Fruit fly (Drosophila melanogaster) whole organism, embryonic: ENCODE measurements around the gene Kdm2.

Experiments
- Ada2b ChIP-seq: fragments of 200-800 bp; sonication (Bioruptor generic); IDR thresholded peaks from 2 replicates; pipeline ENCODE4 v1.3.6; 2022; ENCODE audit warnings: missing biosample characterization, missing genetic modification characterization
- Atf-2 ChIP-seq: fragments of 200-800 bp; sonication (Bioruptor generic); optimal IDR thresholded peaks from 2 replicates; lab custom pipeline; 2016; ENCODE audit warnings: missing biosample characterization, missing genetic modification characterization
- Bteb2 ChIP-seq: fragments of 200-800 bp; sonication (Bioruptor generic); optimal IDR thresholded peaks from 2 replicates; lab custom pipeline; 2016; ENCODE audit warnings: missing biosample characterization, missing genetic modification characterization
- C15 ChIP-seq: fragments of 200-800 bp; sonication (Bioruptor generic); IDR thresholded peaks from 3 replicates; pipeline ENCODE4 v1.3.6; 2022; ENCODE audit warnings: missing biosample characterization, missing genetic modification characterization
- CG1024 ChIP-seq: fragments of 200-800 bp; sonication (Bioruptor generic); IDR thresholded peaks from 2 replicates; pipeline ENCODE4 v1.3.6; 2022; ENCODE audit warnings: missing biosample characterization, missing genetic modification characterization
- CG10959 ChIP-seq: fragments of 200-800 bp; sonication (Bioruptor generic); IDR thresholded peaks from 2 replicates; pipeline ENCODE4 v1.3.6; 2022; ENCODE audit warnings: missing biosample characterization, missing genetic modification characterization
- CG10979 ChIP-seq: fragments of 200-800 bp; sonication (Bioruptor generic); optimal IDR thresholded peaks from 2 replicates; lab custom pipeline; 2018; ENCODE audit warnings: missing biosample characterization, mild to moderate bottlenecking, missing genetic modification characterization, moderate library complexity
- CG11696 ChIP-seq: fragments of 200-800 bp; sonication (Bioruptor generic); IDR thresholded peaks from 2 replicates; pipeline ENCODE4 v1.3.6; 2022; ENCODE audit warnings: missing biosample characterization, missing genetic modification characterization
- CG12659 ChIP-seq: fragments of 200-800 bp; sonication (Bioruptor generic); optimal IDR thresholded peaks from 3 replicates; lab custom pipeline; 2017; ENCODE audit warnings: mild to moderate bottlenecking, missing biosample characterization, missing genetic modification reagents, missing genetic modification characterization
- CG12769 ChIP-seq: fragments of 200-800 bp; sonication (Bioruptor generic); optimal IDR thresholded peaks from 2 replicates; lab custom pipeline; 2019; ENCODE audit warnings: missing biosample characterization, mild to moderate bottlenecking, missing genetic modification characterization, moderate library complexity
- CG15073 ChIP-seq: fragments of 200-800 bp; sonication (Bioruptor generic); optimal IDR thresholded peaks from 2 replicates; lab custom pipeline; 2016; ENCODE audit warnings: missing biosample characterization, missing genetic modification characterization
- CG15479 ChIP-seq: fragments of 200-800 bp; sonication (Bioruptor generic); optimal IDR thresholded peaks from 3 replicates; lab custom pipeline; 2019; ENCODE audit warnings: missing biosample characterization, mild to moderate bottlenecking, missing genetic modification characterization, moderate library complexity
- CG17385 ChIP-seq: fragments of 200-800 bp; sonication (Bioruptor generic); optimal IDR thresholded peaks from 3 replicates; lab custom pipeline; 2018; ENCODE audit warnings: missing biosample characterization, mild to moderate bottlenecking, missing genetic modification characterization
- CG2120 ChIP-seq: fragments of 200-800 bp; sonication (Bioruptor generic); optimal IDR thresholded peaks from 3 replicates; lab custom pipeline; 2016; ENCODE audit warnings: missing biosample characterization, missing genetic modification characterization
- CG2199 ChIP-seq: fragments of 200-800 bp; sonication (Bioruptor generic); IDR thresholded peaks from 3 replicates; pipeline ENCODE4 v1.3.6; 2022; ENCODE audit warnings: missing biosample characterization, missing genetic modification characterization
- CG2712 ChIP-seq: fragments of 200-800 bp; optimal IDR thresholded peaks from 3 replicates; lab custom pipeline; 2019; ENCODE audit warnings: missing biosample characterization, mild to moderate bottlenecking, missing genetic modification characterization, moderate library complexity
- CG31224 ChIP-seq: fragments of 200-800 bp; sonication (Bioruptor generic); IDR thresholded peaks from 2 replicates; pipeline ENCODE4 v1.3.6; 2022; ENCODE audit warnings: missing biosample characterization, missing genetic modification characterization
- CG33557 ChIP-seq: fragments of 200-800 bp; sonication (Bioruptor generic); optimal IDR thresholded peaks from 2 replicates; lab custom pipeline; 2019; ENCODE audit warnings: missing biosample characterization, mild to moderate bottlenecking, missing genetic modification characterization, moderate library complexity
- CG3726 ChIP-seq: fragments of 200-800 bp; sonication (Bioruptor generic); IDR thresholded peaks from 3 replicates; pipeline ENCODE4, ENCODE4 v1.3.6; 2022; ENCODE audit warnings: missing biosample characterization, missing genetic modification characterization
- CG3847 ChIP-seq: fragments of 200-800 bp; sonication (Bioruptor generic); IDR thresholded peaks from 2 replicates; pipeline ENCODE4 v1.3.6; 2022; ENCODE audit warnings: missing biosample characterization, missing genetic modification characterization
- CG4404 ChIP-seq: fragments of 200-800 bp; sonication (Bioruptor generic); IDR thresholded peaks from 2 replicates; pipeline ENCODE4 v1.3.6; 2022; ENCODE audit warnings: missing biosample characterization, missing genetic modification characterization
- CG4707 ChIP-seq: fragments of 200-800 bp; sonication (Bioruptor generic); optimal IDR thresholded peaks from 2 replicates; lab custom pipeline; 2018; ENCODE audit warnings: missing biosample characterization, mild to moderate bottlenecking, missing genetic modification characterization, moderate library complexity
- CG4820 ChIP-seq: fragments of 200-800 bp; sonication (Bioruptor generic); optimal IDR thresholded peaks from 3 replicates; lab custom pipeline; 2016; ENCODE audit warnings: missing biosample characterization, missing genetic modification characterization
- CG6765 ChIP-seq: fragments of 200-800 bp; sonication (Bioruptor generic); optimal IDR thresholded peaks from 3 replicates; lab custom pipeline; 2017; ENCODE audit warnings: missing biosample characterization, mild to moderate bottlenecking, missing genetic modification characterization
- CG7357 ChIP-seq: fragments of 200-800 bp; sonication (Bioruptor generic); IDR thresholded peaks from 3 replicates; pipeline ENCODE4 v1.3.6; 2022; ENCODE audit warnings: missing biosample characterization, missing genetic modification characterization
- CG7745 ChIP-seq: fragments of 200-800 bp; sonication (Bioruptor generic); optimal IDR thresholded peaks from 2 replicates; lab custom pipeline; 2018; ENCODE audit warnings: missing biosample characterization, mild to moderate bottlenecking, missing genetic modification characterization, moderate library complexity
- CG8359 ChIP-seq: fragments of 200-800 bp; sonication (Bioruptor generic); optimal IDR thresholded peaks from 2 replicates; lab custom pipeline; 2017; ENCODE audit warnings: missing biosample characterization, mild to moderate bottlenecking, missing genetic modification characterization, borderline replicate concordance
- CG8478 ChIP-seq: fragments of >200 bp; optimal IDR thresholded peaks from 2 replicates; lab custom pipeline; 2018
- CG8924 ChIP-seq: fragments of 200-800 bp; optimal IDR thresholded peaks from 3 replicates; lab custom pipeline; 2019; ENCODE audit warnings: missing biosample characterization, mild to moderate bottlenecking, missing genetic modification characterization, moderate library complexity
- CG9817 ChIP-seq: fragments of 200-800 bp; sonication (Bioruptor generic); optimal IDR thresholded peaks from 2 replicates; lab custom pipeline; 2018; ENCODE audit warnings: missing biosample characterization, mild to moderate bottlenecking, missing genetic modification characterization, moderate library complexity
- Dip3 ChIP-seq: fragments of 200-800 bp; sonication (Bioruptor generic); optimal IDR thresholded peaks from 3 replicates; lab custom pipeline; 2016; ENCODE audit warnings: missing biosample characterization, missing genetic modification characterization
- HLHmδ ChIP-seq: fragments of 200-800 bp; sonication (Bioruptor generic); optimal IDR thresholded peaks from 2 replicates; lab custom pipeline; 2018; ENCODE audit warnings: missing biosample characterization, mild to moderate bottlenecking, missing genetic modification characterization, moderate library complexity
- Hand ChIP-seq: fragments of 200-800 bp; sonication (Bioruptor generic); optimal IDR thresholded peaks from 2 replicates; lab custom pipeline; 2017; ENCODE audit warnings: mild to moderate bottlenecking, missing biosample characterization, missing genetic modification reagents, missing genetic modification characterization
- Ravus ChIP-seq: fragments of 200-800 bp; sonication (Bioruptor generic); IDR thresholded peaks from 2 replicates; pipeline ENCODE4 v1.3.6; 2022; ENCODE audit warnings: missing biosample characterization, missing genetic modification characterization
- Rfx ChIP-seq: fragments of 200-800 bp; sonication (Bioruptor generic); IDR thresholded peaks from 2 replicates; pipeline ENCODE4 v1.3.6; 2022; ENCODE audit warnings: missing biosample characterization, missing genetic modification characterization
- Xbp1 ChIP-seq: fragments of 200-800 bp; sonication (Bioruptor generic); optimal IDR thresholded peaks from 3 replicates; lab custom pipeline; 2016; ENCODE audit warnings: missing biosample characterization, mild to moderate bottlenecking, missing genetic modification characterization
- bowl ChIP-seq: fragments of 200-800 bp; sonication (Bioruptor generic); IDR thresholded peaks from 2 replicates; pipeline ENCODE4 v1.3.6; 2022; ENCODE audit warnings: missing biosample characterization, missing genetic modification characterization
- cwo ChIP-seq: fragments of 200-800 bp; sonication (Bioruptor generic); optimal IDR thresholded peaks from 3 replicates; lab custom pipeline; 2017; ENCODE audit warnings: missing biosample characterization, missing genetic modification characterization, mild to moderate bottlenecking, moderate library complexity, missing genetic modification reagents
- en ChIP-seq: fragments of 200-800 bp; sonication (Bioruptor generic); optimal IDR thresholded peaks from 2 replicates; lab custom pipeline; 2016; ENCODE audit warnings: missing biosample characterization, missing genetic modification characterization
- fu2 ChIP-seq: fragments of 200-800 bp; sonication (Bioruptor generic); optimal IDR thresholded peaks from 2 replicates; lab custom pipeline; 2016; ENCODE audit warnings: missing biosample characterization, missing genetic modification characterization
- her ChIP-seq: fragments of 200-800 bp; sonication (Bioruptor generic); optimal IDR thresholded peaks from 2 replicates; lab custom pipeline; 2016; ENCODE audit warnings: missing biosample characterization, missing genetic modification characterization
- kay ChIP-seq: fragments of 200-800 bp; sonication (Bioruptor generic); optimal IDR thresholded peaks from 2 replicates; lab custom pipeline; 2016; ENCODE audit warnings: missing biosample characterization, missing genetic modification characterization
- mam ChIP-seq: fragments of 200-800 bp; sonication (Bioruptor generic); optimal IDR thresholded peaks from 3 replicates; lab custom pipeline; 2016; ENCODE audit warnings: missing biosample characterization, missing genetic modification characterization
- nom ChIP-seq: fragments of 200-800 bp; sonication (Bioruptor generic); optimal IDR thresholded peaks from 2 replicates; lab custom pipeline; 2017; ENCODE audit warnings: missing biosample characterization, missing genetic modification characterization, mild to moderate bottlenecking, moderate library complexity, missing genetic modification reagents
- onecut ChIP-seq: fragments of 200-800 bp; sonication (Bioruptor generic); IDR thresholded peaks from 2 replicates; pipeline ENCODE4 v1.3.6; 2022; ENCODE audit warnings: missing biosample characterization, missing genetic modification characterization
- pita ChIP-seq: fragments of 200-800 bp; sonication (Bioruptor generic); optimal IDR thresholded peaks from 2 replicates; lab custom pipeline; 2017; ENCODE audit warnings: missing biosample characterization, mild to moderate bottlenecking, missing genetic modification characterization
- pros ChIP-seq: fragments of 200-800 bp; sonication (Bioruptor generic); optimal IDR thresholded peaks from 3 replicates; lab custom pipeline; 2019; ENCODE audit warnings: missing biosample characterization, mild to moderate bottlenecking, missing genetic modification characterization, moderate library complexity
- scrt ChIP-seq: fragments of 200-800 bp; sonication (Bioruptor generic); optimal IDR thresholded peaks from 2 replicates; lab custom pipeline; 2018; ENCODE audit warnings: missing biosample characterization, mild to moderate bottlenecking, missing genetic modification characterization, moderate library complexity
- trem ChIP-seq: fragments of 200-800 bp; optimal IDR thresholded peaks from 3 replicates; lab custom pipeline; 2019; ENCODE audit warnings: missing biosample characterization, mild to moderate bottlenecking, missing genetic modification characterization, moderate library complexity
- trh ChIP-seq: fragments of 200-800 bp; sonication (Bioruptor generic); optimal IDR thresholded peaks from 2 replicates; lab custom pipeline; 2016; ENCODE audit warnings: missing biosample characterization, missing genetic modification characterization
- vvl ChIP-seq: fragments of 200-800 bp; sonication (Bioruptor generic); IDR thresholded peaks from 2 replicates; pipeline ENCODE4 v1.3.6; 2022; ENCODE audit warnings: missing biosample characterization, missing genetic modification characterization
- z ChIP-seq: fragments of 200-800 bp; sonication (Bioruptor generic); IDR thresholded peaks from 3 replicates; pipeline ENCODE4 v1.3.6; 2022; ENCODE audit warnings: missing biosample characterization, missing genetic modification characterization

Gene Kdm2

DNA sequence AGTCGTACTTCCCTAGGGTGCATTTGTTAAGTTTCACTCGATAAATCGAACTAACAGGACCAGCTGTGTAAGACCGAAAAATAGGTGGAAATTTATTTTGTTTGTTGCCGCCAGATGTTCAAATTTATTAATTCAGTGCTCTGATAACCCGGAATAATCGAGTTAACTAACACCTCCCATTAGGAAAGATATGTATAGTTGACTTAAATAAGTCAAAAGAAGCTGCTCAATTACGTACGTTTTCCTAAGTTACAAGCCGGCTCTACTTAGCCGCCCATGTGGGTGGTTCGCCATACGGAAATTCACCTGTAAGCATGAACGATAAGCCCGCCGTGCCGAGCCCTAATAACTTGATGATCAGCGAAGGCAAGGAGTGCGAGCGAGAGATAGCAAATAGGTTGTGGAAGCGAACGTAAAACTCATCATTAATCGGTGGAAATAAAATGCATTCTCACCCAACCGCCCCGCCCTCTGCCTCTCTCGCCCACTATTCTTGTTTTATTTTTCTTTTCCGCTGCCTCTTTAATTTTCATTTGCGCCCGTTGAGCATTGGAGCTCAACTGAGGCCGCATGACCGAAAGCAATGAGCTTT is 1.7 kb downstream of the Kdm2 start (continued):
- TF ChIP-seq nom (GFP tag; lab: Kevin White, UChicago) (no peak), CG17385 (GFP tag; lab: Kevin White, UChicago) (no peak), CG2199 (GFP tag; lab: Robert Waterston, UW) (no peak), CG1024 (no peak), CG12659 (GFP tag; lab: Kevin White, UChicago) (peak; percentile 50), CG4707 (no peak), vvl (GFP tag; lab: Robert Waterston, UW) (no peak), mam (GFP tag; lab: Kevin White, UChicago) (peak; percentile 47), trh (GFP tag; lab: Kevin White, UChicago) (no peak), en (no peak), bowl (GFP tag; lab: Robert Waterston, UW) (no peak), cwo (GFP tag; lab: Kevin White, UChicago) (peak; percentile 38), Atf-2 (no peak), CG33557 (GFP tag; lab: Kevin White, UChicago) (no peak), CG4820 (GFP tag; lab: Kevin White, UChicago) (peak; percentile 26), CG11696 (GFP tag; lab: Robert Waterston, UW) (no peak), CG4404 (GFP tag; lab: Robert Waterston, UW) (no peak), CG10979 (tag; lab: Kevin White, UChicago) (peak; percentile 28), fu2 (GFP tag; lab: Kevin White, UChicago) (peak; percentile 40), CG2120 (GFP tag; lab: Kevin White, UChicago) (peak; percentile 68), CG10959 (GFP tag; lab: Robert Waterston, UW) (no peak), onecut (GFP tag; lab: Robert Waterston, UW) (0 out of 2 replicates have a peak, but pooled peaks have one; percentile 2), C15 (GFP tag; lab: Robert Waterston, UW) (no peak), kay (no peak), CG31224 (GFP tag; lab: Robert Waterston, UW) (no peak), CG8924 (tag; lab: Kevin White, UChicago) (no peak), z (GFP tag; lab: Robert Waterston, UW) (no peak), CG8478 (lab: Kevin White, UChicago) (no peak), Bteb2 (GFP tag; lab: Kevin White, UChicago) (no peak), Dip3 (GFP tag; lab: Kevin White, UChicago) (peak; percentile 63), CG12769 (tag; lab: Kevin White, UChicago) (no peak), CG9817 (tag; lab: Kevin White, UChicago) (peak; percentile 38), CG3726 (GFP tag; lab: Robert Waterston, UW) (no peak), CG6765 (GFP tag; lab: Kevin White, UChicago) (peak; percentile 45), Rfx (GFP tag; lab: Robert Waterston, UW) (no peak), Ravus (GFP tag; lab: Robert Waterston, UW) (no peak), CG2712 (tag; lab: Kevin White, UChicago) (peak; percentile 61), trem (tag; lab: Kevin White, UChicago) (no peak), CG7745 (no peak), her (GFP tag; lab: Kevin White, UChicago) (no peak), CG7357 (GFP tag; lab: Robert Waterston, UW) (0 out of 3 replicates have a peak, but pooled peaks have one; percentile 21), Xbp1 (GFP tag; lab: Kevin White, UChicago) (peak; percentile 28), CG15479 (GFP tag; lab: Kevin White, UChicago) (no peak), HLHmδ (GFP tag; lab: Kevin White, UChicago) (no peak), Ada2b (GFP tag; lab: Robert Waterston, UW) (no peak), pita (GFP tag; lab: Kevin White, UChicago) (no peak), CG3847 (GFP tag; lab: Robert Waterston, UW) (no peak), scrt (GFP tag; lab: Kevin White, UChicago) (no peak), CG8359 (GFP tag; lab: Kevin White, UChicago) (peak; percentile 7), Hand (GFP tag; lab: Kevin White, UChicago) (peak; percentile 3), CG15073 (GFP tag; lab: Kevin White, UChicago) (no peak), pros (GFP tag; lab: Kevin White, UChicago) (no peak)
